Worm (Caenorhabditis elegans): ENCODE measurements around the gene str-217.
A peak's percentile ranks its signal among the peaks of the same experiment; 100 is the strongest.

Gene str-217

DNA sequence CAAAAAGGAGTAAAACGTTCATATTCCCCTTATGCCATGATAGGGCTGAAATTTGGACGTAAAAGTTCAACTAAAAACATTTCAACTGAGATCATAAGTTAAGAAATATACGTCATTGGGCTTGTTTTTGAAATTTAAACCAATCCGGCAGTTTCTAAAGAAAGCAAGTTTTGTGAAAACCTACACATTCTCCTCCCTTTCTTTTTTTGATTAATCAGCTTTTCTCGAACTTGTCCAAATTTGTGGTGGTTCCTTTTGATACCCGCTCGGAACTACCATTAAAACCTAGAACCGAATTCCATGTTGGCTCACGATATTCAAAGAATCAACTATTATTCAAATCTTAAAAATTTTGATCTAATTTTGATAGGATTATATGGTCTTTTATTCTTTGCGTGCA lies 19.7 kb downstream of the str-217 start, which contains the start of gene srz-54:
srz-54 (plus strand) TSS at position 301 of the 400 bp plus-strand sequence.
- TF ChIP-seq crh-2 (tag; optimal IDR thresholded peaks at IDR 0.05) (no peak), egl-27 (tag; optimal IDR thresholded peaks at IDR 0.05) (no peak), nhr-6 (tag; optimal IDR thresholded peaks at IDR 0.05) (no peak), elt-1 (tag; optimal IDR thresholded peaks at IDR 0.05) (no peak), dmd-4 (tag; optimal IDR thresholded peaks at IDR 0.05) (no peak), snpc-4 (tag; optimal IDR thresholded peaks at IDR 0.05) (no peak), aly-2 (tag; optimal IDR thresholded peaks at IDR 0.05) (no peak), skn-1 (tag; optimal IDR thresholded peaks at IDR 0.05) (no peak), mdl-1 (tag; optimal IDR thresholded peaks at IDR 0.05) (no peak), alr-1 (tag; optimal IDR thresholded peaks at IDR 0.05) (no peak)

DNA sequence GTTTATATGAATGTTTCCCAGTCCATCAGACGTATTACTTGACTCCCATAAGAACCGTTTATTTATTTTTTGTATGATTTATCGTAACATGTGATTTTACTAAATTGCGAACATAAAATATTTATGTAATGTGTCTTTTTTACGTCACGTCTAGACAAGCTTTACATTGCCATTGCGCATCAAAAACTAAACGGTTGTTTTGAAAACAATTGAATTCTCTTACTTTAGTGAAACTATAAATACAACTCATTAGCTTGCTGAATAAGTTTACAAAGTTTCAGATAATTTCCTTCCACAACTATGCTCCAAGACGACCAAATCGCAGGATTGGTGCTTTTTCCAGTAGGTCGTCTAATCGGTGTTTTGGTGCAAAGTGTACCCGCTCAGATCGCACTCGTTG lies 25.2 kb downstream of the str-217 start, which contains the start of gene srx-54:
srx-54 (plus strand) TSS at position 301 of the 400 bp plus-strand sequence.
- no peak for TF ChIP-seq mbf-1 (tag; optimal IDR thresholded peaks at IDR 0.05)
- TF ChIP-seq nhr-10 (tag; optimal IDR thresholded peaks at IDR 0.05) = no peak
- TF ChIP-seq gmeb-1 (tag; optimal IDR thresholded peaks at IDR 0.05) = no peak
- TF ChIP-seq Y55F3AM.14 (GFP tag; optimal IDR thresholded peaks at IDR 0.05) = no peak
- TF ChIP-seq crh-2 (tag; optimal IDR thresholded peaks at IDR 0.05) = no peak
- no peak for TF ChIP-seq nhr-77 (tag; optimal IDR thresholded peaks at IDR 0.05)
- no peak for TF ChIP-seq ceh-82 (tag; optimal IDR thresholded peaks at IDR 0.05)
- no peak for TF ChIP-seq C34F6.9 (tag; optimal IDR thresholded peaks at IDR 0.05)
- TF ChIP-seq ztf-4 (tag; optimal IDR thresholded peaks at IDR 0.05) = no peak
- no peak for TF ChIP-seq mab-5 (tag; optimal IDR thresholded peaks at IDR 0.05)
- no peak for TF ChIP-seq nhr-21 (tag; optimal IDR thresholded peaks at IDR 0.05)
- TF ChIP-seq nhr-23 (tag; optimal IDR thresholded peaks at IDR 0.05) = no peak
- no peak for TF ChIP-seq mdl-1 (tag; optimal IDR thresholded peaks at IDR 0.05)
- TF ChIP-seq aly-2 (tag; optimal IDR thresholded peaks at IDR 0.05) = no peak
- TF ChIP-seq ztf-11 (tag; optimal IDR thresholded peaks at IDR 0.05) = no peak
- no peak for TF ChIP-seq ZK546.5 (tag; optimal IDR thresholded peaks at IDR 0.05)
- no peak for TF ChIP-seq unc-39 (tag; optimal IDR thresholded peaks at IDR 0.05)

ce11 chrV:16973338-16973737 lies 26.8 kb downstream of the str-217 start:
- TF ChIP-seq ceh-16 (tag; optimal IDR thresholded peaks at IDR 0.05) = no peak
- no peak for TF ChIP-seq nhr-23 (tag; optimal IDR thresholded peaks at IDR 0.05)
- no peak for TF ChIP-seq nhr-11 (tag; optimal IDR thresholded peaks at IDR 0.05)
- TF ChIP-seq fos-1 (tag; optimal IDR thresholded peaks at IDR 0.05) = no peak

ce11 chrV:16972134-16972533 lies 28.0 kb downstream of the str-217 start, which contains the start of gene srh-119:
Gene srh-119 (plus strand): TSS chrV:16972434.
- TF ChIP-seq snpc-4 (tag; optimal IDR thresholded peaks at IDR 0.05) (no peak), sem-4 (tag; optimal IDR thresholded peaks at IDR 0.05) (no peak), lin-13 (GFP tag; optimal IDR thresholded peaks at IDR 0.05) (no peak), mab-5 (tag; optimal IDR thresholded peaks at IDR 0.05) (no peak), fos-1 (tag; optimal IDR thresholded peaks at IDR 0.05) (no peak), crh-2 (tag; optimal IDR thresholded peaks at IDR 0.05) (no peak), skn-1 (tag; optimal IDR thresholded peaks at IDR 0.05) (no peak), elt-3 (tag; optimal IDR thresholded peaks at IDR 0.05) (no peak), alr-1 (tag; optimal IDR thresholded peaks at IDR 0.05) (no peak), ZK546.5 (tag; optimal IDR thresholded peaks at IDR 0.05) (no peak), lsy-2 (tag; optimal IDR thresholded peaks at IDR 0.05) (no peak), nhr-25 (tag; optimal IDR thresholded peaks at IDR 0.05) (no peak), ztf-1 (GFP tag; conservative IDR thresholded peaks at IDR 0.05) (no peak), nhr-129 (tag; optimal IDR thresholded peaks at IDR 0.05) (no peak), ceh-82 (tag; optimal IDR thresholded peaks at IDR 0.05) (no peak)

DNA sequence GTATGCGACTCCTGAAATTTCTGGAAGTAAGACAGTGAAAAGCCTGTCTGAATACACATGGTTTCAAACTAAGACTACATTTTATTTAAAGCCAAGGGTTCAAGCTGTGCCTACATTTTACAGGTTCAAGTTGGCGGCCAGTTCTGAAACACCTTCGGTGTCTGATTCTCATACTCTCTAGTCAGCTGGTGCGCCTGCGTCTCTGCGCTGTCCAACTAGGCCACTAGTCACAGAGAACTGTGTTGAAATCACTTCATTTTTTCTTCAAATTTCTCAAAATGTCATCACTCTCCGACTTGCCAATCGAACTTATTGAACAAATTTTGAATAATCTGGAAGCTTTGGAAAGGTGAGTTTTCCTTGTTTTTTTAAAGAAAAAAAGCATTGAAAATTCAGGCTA lies 33.5 kb downstream of the str-217 start, which contains the start of gene fbxa-90:
fbxa-90 (plus strand) TSS at position 179 of the 400 bp plus-strand sequence.
- TF ChIP-seq nhr-11 (tag; optimal IDR thresholded peaks at IDR 0.05) (no peak), nhr-129 (tag; optimal IDR thresholded peaks at IDR 0.05) (peak; percentile 22), C34F6.9 (tag; optimal IDR thresholded peaks at IDR 0.05) (no peak)

- TF ChIP-seq nhr-11 (tag; optimal IDR thresholded peaks at IDR 0.05) = no peak
- TF ChIP-seq skn-1 (tag; optimal IDR thresholded peaks at IDR 0.05) = no peak
- peak; percentile 13 for TF ChIP-seq Y55F3AM.14 (GFP tag; optimal IDR thresholded peaks at IDR 0.05)
- TF ChIP-seq sma-3 (GFP tag; optimal IDR thresholded peaks at IDR 0.05) = peak; percentile 92
- TF ChIP-seq ceh-16 (tag; optimal IDR thresholded peaks at IDR 0.05) = peak; percentile 33
- TF ChIP-seq unc-55 (GFP tag; optimal IDR thresholded peaks at IDR 0.05) = peak; percentile 96
- no peak for TF ChIP-seq ztf-1 (GFP tag; conservative IDR thresholded peaks at IDR 0.05)
- TF ChIP-seq nhr-10 (tag; optimal IDR thresholded peaks at IDR 0.05) = peak; percentile 69
- TF ChIP-seq alr-1 (tag; optimal IDR thresholded peaks at IDR 0.05) = no peak
- TF ChIP-seq mbf-1 (tag; optimal IDR thresholded peaks at IDR 0.05) = no peak
- TF ChIP-seq lin-13 (GFP tag; optimal IDR thresholded peaks at IDR 0.05) = peak; percentile 94
- peak; percentile 84 to 93 for TF ChIP-seq lsy-2 (tag; optimal IDR thresholded peaks at IDR 0.05)
- no peak for TF ChIP-seq aly-2 (tag; optimal IDR thresholded peaks at IDR 0.05)
- TF ChIP-seq nhr-77 (tag; optimal IDR thresholded peaks at IDR 0.05) = no peak
- no peak for TF ChIP-seq lin-39 (tag; optimal IDR thresholded peaks at IDR 0.05)
- peak in 1 of 2 experiments; percentile 34 for TF ChIP-seq mdl-1 (tag; optimal IDR thresholded peaks at IDR 0.05)
- peak; percentile 96 for TF ChIP-seq crh-2 (tag; optimal IDR thresholded peaks at IDR 0.05)
- peak; percentile 93 for TF ChIP-seq snpc-4 (tag; optimal IDR thresholded peaks at IDR 0.05)
- no peak for TF ChIP-seq nhr-23 (tag; optimal IDR thresholded peaks at IDR 0.05)
- TF ChIP-seq nhr-6 (tag; optimal IDR thresholded peaks at IDR 0.05) = peak; percentile 78
- TF ChIP-seq egl-27 (tag; optimal IDR thresholded peaks at IDR 0.05) = peak; percentile 84
- peak; percentile 75 for TF ChIP-seq zag-1 (tag; optimal IDR thresholded peaks at IDR 0.05)
- TF ChIP-seq F13H6.1 (tag; optimal IDR thresholded peaks at IDR 0.05) = peak; percentile 85
- peak; percentile 72 for TF ChIP-seq ceh-82 (tag; optimal IDR thresholded peaks at IDR 0.05)
- TF ChIP-seq nhr-25 (tag; optimal IDR thresholded peaks at IDR 0.05) = peak; percentile 84
- peak; percentile 93 for TF ChIP-seq nhr-129 (tag; optimal IDR thresholded peaks at IDR 0.05)
- TF ChIP-seq ztf-4 (tag; optimal IDR thresholded peaks at IDR 0.05) = peak; percentile 34
- TF ChIP-seq C34F6.9 (tag; optimal IDR thresholded peaks at IDR 0.05) = peak; percentile 94
- TF ChIP-seq nhr-21 (tag; optimal IDR thresholded peaks at IDR 0.05) = peak; percentile 83
These were observed 34.4 kb downstream of the str-217 start, which contains the start of gene efl-1 for ce11 chrV:16965655-16966054. Gene efl-1 (minus strand): TSS chrV:16965675.

Data from whole organism, L2 larva.